Fruit fly (Drosophila melanogaster): ENCODE measurements around the gene CG6729.

Gene CG6729

dm6 chr2L:10756049-10756448 is 12.3 kb upstream of the CG6729 start, which contains the start of gene CG17124:
TSS of gene CG17124 (minus strand) at chr2L:10756325.
- peak; percentile 38; the same call in 1 of the 2 replicates for TF ChIP-seq CG32121 (GFP tag; IDR thresholded peaks at IDR 0.05)
- TF ChIP-seq Ets98B (GFP tag; IDR thresholded peaks at IDR 0.05), result peak; percentile 64
- peak; percentile 51 for TF ChIP-seq gl (tag; optimal IDR thresholded peaks at IDR 0.05)
- no peak for TF ChIP-seq D1 (tag; optimal IDR thresholded peaks at IDR 0.05)
- TF ChIP-seq CG4496 (GFP tag; IDR thresholded peaks at IDR 0.05), result peak; percentile 83
- TF ChIP-seq CG8301 (tag; optimal IDR thresholded peaks at IDR 0.05), result no peak
- peak; percentile 33 for TF ChIP-seq Snoo (tag; optimal IDR thresholded peaks at IDR 0.05)
- TF ChIP-seq CG9948 (tag; optimal IDR thresholded peaks at IDR 0.05), result peak; percentile 2
- no peak for TF ChIP-seq rn (GFP tag; IDR thresholded peaks at IDR 0.05)
- peak; percentile 20 for TF ChIP-seq CG15710 (tag; optimal IDR thresholded peaks at IDR 0.05)
- no peak for TF ChIP-seq fd96Ca (GFP tag; IDR thresholded peaks at IDR 0.05)
- no peak for TF ChIP-seq CG10348 (GFP tag; IDR thresholded peaks at IDR 0.05)
- TF ChIP-seq CG14655 (GFP tag; optimal IDR thresholded peaks at IDR 0.05), result no peak
- TF ChIP-seq CG17806 (tag; optimal IDR thresholded peaks at IDR 0.05), result no peak
- no peak for TF ChIP-seq CG34367 (tag; optimal IDR thresholded peaks at IDR 0.05)
- TF ChIP-seq Pif1A (GFP tag; optimal IDR thresholded peaks at IDR 0.05), result no peak
- peak; percentile 22 for TF ChIP-seq CG8159 (tag; optimal IDR thresholded peaks at IDR 0.05)
- TF ChIP-seq CG12605 (GFP tag; IDR thresholded peaks at IDR 0.05), result peak; percentile 50
- peak; percentile 76 for TF ChIP-seq CG13204 (GFP tag; optimal IDR thresholded peaks at IDR 0.05)
- peak; percentile 51 for TF ChIP-seq Pif1B (GFP tag; optimal IDR thresholded peaks at IDR 0.05)
- peak; percentile 30 for TF ChIP-seq EcR (GFP tag; optimal IDR thresholded peaks at IDR 0.05)

- TF ChIP-seq CG14655 (GFP tag; optimal IDR thresholded peaks at IDR 0.05) (no peak), D1 (tag; optimal IDR thresholded peaks at IDR 0.05) (no peak), CG17806 (tag; optimal IDR thresholded peaks at IDR 0.05) (no peak), Pif1A (GFP tag; optimal IDR thresholded peaks at IDR 0.05) (no peak), CG9948 (tag; optimal IDR thresholded peaks at IDR 0.05) (no peak), CG8301 (tag; optimal IDR thresholded peaks at IDR 0.05) (no peak), CG15710 (tag; optimal IDR thresholded peaks at IDR 0.05) (no peak), CG13204 (GFP tag; optimal IDR thresholded peaks at IDR 0.05) (no peak), CG10348 (GFP tag; IDR thresholded peaks at IDR 0.05) (no peak), CG4496 (GFP tag; IDR thresholded peaks at IDR 0.05) (no peak), CG34367 (tag; optimal IDR thresholded peaks at IDR 0.05) (no peak), CG8159 (tag; optimal IDR thresholded peaks at IDR 0.05) (no peak), CG32121 (GFP tag; IDR thresholded peaks at IDR 0.05) (no peak), fd96Ca (GFP tag; IDR thresholded peaks at IDR 0.05) (no peak)
Measured at dm6 chr2L:10754599-10754998, 10.9 kb upstream of the CG6729 start.

- no peak for TF ChIP-seq CG32121 (GFP tag; IDR thresholded peaks at IDR 0.05)
- no peak for TF ChIP-seq CG14655 (GFP tag; optimal IDR thresholded peaks at IDR 0.05)
- no peak for TF ChIP-seq CG4496 (GFP tag; IDR thresholded peaks at IDR 0.05)
- TF ChIP-seq CG15710 (tag; optimal IDR thresholded peaks at IDR 0.05), result no peak
Measured at dm6 chr2L:10753618-10754017, 9.9 kb upstream of the CG6729 start.

dm6 chr2L:10752668-10753067 is 8.9 kb upstream of the CG6729 start:
- TF ChIP-seq EcR (GFP tag; optimal IDR thresholded peaks at IDR 0.05), result peak; percentile 76
- no peak for TF ChIP-seq CG4496 (GFP tag; IDR thresholded peaks at IDR 0.05)

dm6 chr2L:10751879-10752620 is 8.3 kb upstream of the CG6729 start:
- TF ChIP-seq Snoo (tag; optimal IDR thresholded peaks at IDR 0.05) (no peak), CG17806 (tag; optimal IDR thresholded peaks at IDR 0.05) (peak; percentile 3), fd96Ca (GFP tag; IDR thresholded peaks at IDR 0.05) (no peak), CG4496 (GFP tag; IDR thresholded peaks at IDR 0.05) (peak; percentile 56; the same call in 2 of the 3 replicates), CG15710 (tag; optimal IDR thresholded peaks at IDR 0.05) (peak; percentile 5), Pif1A (GFP tag; optimal IDR thresholded peaks at IDR 0.05) (peak; percentile 13), CG13204 (GFP tag; optimal IDR thresholded peaks at IDR 0.05) (no peak), CG12605 (GFP tag; IDR thresholded peaks at IDR 0.05) (no peak), rn (GFP tag; IDR thresholded peaks at IDR 0.05) (no peak), CG9948 (tag; optimal IDR thresholded peaks at IDR 0.05) (peak; percentile 29), Pif1B (GFP tag; optimal IDR thresholded peaks at IDR 0.05) (no peak), CG34367 (tag; optimal IDR thresholded peaks at IDR 0.05) (no peak), EcR (GFP tag; optimal IDR thresholded peaks at IDR 0.05) (no peak), Ets98B (GFP tag; IDR thresholded peaks at IDR 0.05) (peak; percentile 36; the same call in 1 of the 2 replicates), CG8159 (tag; optimal IDR thresholded peaks at IDR 0.05) (no peak), gl (tag; optimal IDR thresholded peaks at IDR 0.05) (no peak), CG8301 (tag; optimal IDR thresholded peaks at IDR 0.05) (peak; percentile 69), D1 (tag; optimal IDR thresholded peaks at IDR 0.05) (no peak), CG14655 (GFP tag; optimal IDR thresholded peaks at IDR 0.05) (peak; percentile 81), CG10348 (GFP tag; IDR thresholded peaks at IDR 0.05) (no peak), CG32121 (GFP tag; IDR thresholded peaks at IDR 0.05) (peak; percentile 48; the same call in 1 of the 2 replicates)

dm6 chr2L:10750915-10751612 is 7.3 kb upstream of the CG6729 start:
- TF ChIP-seq Pif1A (GFP tag; optimal IDR thresholded peaks at IDR 0.05) (no peak), CG9948 (tag; optimal IDR thresholded peaks at IDR 0.05) (no peak), EcR (GFP tag; optimal IDR thresholded peaks at IDR 0.05) (peak; percentile 41)
